Worm (Caenorhabditis elegans) whole organism, L1 larva: ENCODE measurements around the gene F58H1.5.

Experiments
- aly-2 ChIP-seq: fragments of 150-350 bp; optimal IDR thresholded peaks from 2 replicates; lab custom pipeline; 2014; ENCODE audit warnings: missing biosample characterization, missing genetic modification characterization
- dpl-1 ChIP-seq, 3 experiments: fragments of 150-350 bp in 2 of 3; sonication (generic microtip) in 1 of 3; optimal IDR thresholded peaks; 2 replicates each; lab custom pipeline; 2014 to 2017; ENCODE audit warnings: missing biosample characterization in 3 of 3, missing genetic modification characterization in 3 of 3, missing genetic modification reagents in 3 of 3
- elt-2 ChIP-seq: sonication (generic microtip); optimal IDR thresholded peaks from 2 replicates; lab custom pipeline; 2016; ENCODE audit warnings: missing genetic modification characterization, mild to moderate bottlenecking, inconsistent platforms, missing compliant biosample characterization, missing genetic modification reagents
- lin-15B ChIP-seq: fragments of 150-350 bp; sonication (generic microtip); optimal IDR thresholded peaks from 3 replicates; lab custom pipeline; 2014; ENCODE audit warnings: missing biosample characterization, missing genetic modification characterization
- lir-3 ChIP-seq: sonication (generic microtip); optimal IDR thresholded peaks from 2 replicates; lab custom pipeline; 2016; ENCODE audit warnings: mild to moderate bottlenecking, missing genetic modification characterization, moderate library complexity, missing compliant biosample characterization; ENCODE audit not compliant: poor library complexity
- lsy-2 ChIP-seq, 2 experiments: fragments of 150-350 bp; optimal IDR thresholded peaks; 2 replicates each; lab custom pipeline; 2014; ENCODE audit warnings: missing biosample characterization in 2 of 2, missing genetic modification characterization in 2 of 2
- nhr-11 ChIP-seq: fragments of 150-350 bp; optimal IDR thresholded peaks from 2 replicates; lab custom pipeline; 2014; ENCODE audit warnings: missing biosample characterization, missing genetic modification characterization
- nhr-20 ChIP-seq: sonication (generic microtip); optimal IDR thresholded peaks from 2 replicates; lab custom pipeline; 2016; ENCODE audit warnings: mild to moderate bottlenecking, missing genetic modification characterization, missing compliant biosample characterization
- nhr-237 ChIP-seq: fragments of 150-350 bp; optimal IDR thresholded peaks from 2 replicates; lab custom pipeline; 2014; ENCODE audit warnings: missing biosample characterization, missing genetic modification characterization
- pax-3 ChIP-seq: fragments of 200-800 bp; sonication (Bioruptor generic); optimal IDR thresholded peaks from 2 replicates; lab custom pipeline; 2018; ENCODE audit warnings: mild to moderate bottlenecking, missing genetic modification characterization, moderate library complexity, missing compliant biosample characterization
- unc-62 ChIP-seq: fragments of 150-350 bp; optimal IDR thresholded peaks from 2 replicates; lab custom pipeline; 2014; ENCODE audit warnings: missing biosample characterization, missing genetic modification reagents, missing genetic modification characterization
- unc-86 ChIP-seq: sonication (generic microtip); optimal IDR thresholded peaks from 2 replicates; lab custom pipeline; 2016; ENCODE audit warnings: missing genetic modification characterization, missing compliant biosample characterization

ce11 chrV:11955617-11956016 is 2.6 kb upstream of the F58H1.5 start:
- TF ChIP-seq lsy-2 (tag; optimal IDR thresholded peaks at IDR 0.05; lab: Kevin White, UChicago) (no peak), nhr-237 (tag; lab: Kevin White, UChicago) (no peak), unc-62 (GFP tag; lab: Kevin White, UChicago) (no peak), elt-2 (tag; lab: Kevin White, UChicago) (no peak), unc-86 (tag; lab: Kevin White, UChicago) (no peak), lir-3 (tag; lab: Kevin White, UChicago) (no peak), lin-15B (tag; lab: Kevin White, UChicago) (no peak), dpl-1 (GFP tag; optimal IDR thresholded peaks at IDR 0.05; lab: Kevin White, UChicago) (no peak), aly-2 (tag; lab: Kevin White, UChicago) (no peak), nhr-20 (no peak), nhr-11 (tag; lab: Kevin White, UChicago) (no peak), pax-3 (tag; lab: Kevin White, UChicago) (no peak)
